Fruit fly (Drosophila melanogaster) whole organism, embryonic: Measurements from ENCODE around the gene CG43131.

Experiments used
- CG10274 ChIP-seq: fragments of 200-800 bp; sonication (Bioruptor generic); optimal IDR thresholded peaks from 3 replicates; lab custom pipeline; 2017; ENCODE audit warnings: missing biosample characterization, mild to moderate bottlenecking, missing genetic modification characterization
- CG12299 ChIP-seq: fragments of 200-800 bp; sonication (Bioruptor generic); optimal IDR thresholded peaks from 2 replicates; lab custom pipeline; 2018; ENCODE audit warnings: missing biosample characterization, mild to moderate bottlenecking, missing genetic modification characterization
- CG12744 ChIP-seq: fragments of 200-800 bp; sonication (Bioruptor generic); optimal IDR thresholded peaks from 2 replicates; lab custom pipeline; 2016; ENCODE audit warnings: missing biosample characterization, missing genetic modification characterization
- CG15696 ChIP-seq: fragments of 200-800 bp; sonication (Bioruptor generic); optimal IDR thresholded peaks from 2 replicates; lab custom pipeline; 2019; ENCODE audit warnings: missing biosample characterization, mild to moderate bottlenecking, missing genetic modification characterization, moderate library complexity
- CG17385 ChIP-seq: fragments of 200-800 bp; sonication (Bioruptor generic); optimal IDR thresholded peaks from 3 replicates; lab custom pipeline; 2018; ENCODE audit warnings: missing biosample characterization, mild to moderate bottlenecking, missing genetic modification characterization
- CG32767 ChIP-seq: fragments of 200-800 bp; sonication (Bioruptor generic); IDR thresholded peaks from 2 replicates; pipeline ENCODE4 v1.3.6; 2022; ENCODE audit warnings: missing biosample characterization, missing genetic modification characterization
- CG3281 ChIP-seq: fragments of 200-800 bp; sonication (Bioruptor generic); optimal IDR thresholded peaks from 3 replicates; lab custom pipeline; 2017; ENCODE audit warnings: missing biosample characterization, mild to moderate bottlenecking, missing genetic modification characterization
- CG4360 ChIP-seq: fragments of 200-800 bp; sonication (Bioruptor generic); IDR thresholded peaks from 2 replicates; pipeline ENCODE4 v1.3.6; 2022; ENCODE audit warnings: missing biosample characterization, missing genetic modification characterization
- CG4707 ChIP-seq: fragments of 200-800 bp; sonication (Bioruptor generic); optimal IDR thresholded peaks from 2 replicates; lab custom pipeline; 2018; ENCODE audit warnings: missing biosample characterization, mild to moderate bottlenecking, missing genetic modification characterization, moderate library complexity
- CG5180 ChIP-seq: fragments of 200-800 bp; sonication (Bioruptor generic); optimal IDR thresholded peaks from 3 replicates; lab custom pipeline; 2017; ENCODE audit warnings: missing biosample characterization, missing genetic modification characterization, mild to moderate bottlenecking, moderate library complexity, missing genetic modification reagents
- CG7556 ChIP-seq: fragments of 200-800 bp; sonication (Bioruptor generic); optimal IDR thresholded peaks from 2 replicates; lab custom pipeline; 2017; ENCODE audit warnings: missing biosample characterization, mild to moderate bottlenecking, missing genetic modification characterization
- D19A ChIP-seq: fragments of 200-800 bp; optimal IDR thresholded peaks from 3 replicates; lab custom pipeline; 2019; ENCODE audit warnings: missing biosample characterization, mild to moderate bottlenecking, missing genetic modification characterization, moderate library complexity
- Deaf1 ChIP-seq: fragments of 200-800 bp; optimal IDR thresholded peaks from 3 replicates; lab custom pipeline; 2019; ENCODE audit warnings: missing biosample characterization, mild to moderate bottlenecking, missing genetic modification characterization, moderate library complexity
- Gug ChIP-seq: fragments of 200-800 bp; sonication (Bioruptor generic); IDR thresholded peaks from 4 replicates; pipeline ENCODE4 v1.3.6; 2022; ENCODE audit warnings: missing biosample characterization, missing genetic modification characterization
- H2.0 ChIP-seq: fragments of 200-800 bp; sonication (Bioruptor generic); IDR thresholded peaks from 2 replicates; pipeline ENCODE4 v1.3.6; 2022; ENCODE audit warnings: missing biosample characterization, missing genetic modification characterization
- Lim3 ChIP-seq: fragments of 200-800 bp; sonication (Bioruptor generic); IDR thresholded peaks from 2 replicates; pipeline ENCODE4 v1.3.6; 2022; ENCODE audit warnings: missing biosample characterization, missing genetic modification characterization
- Mad ChIP-seq: fragments of 200-800 bp; sonication (Bioruptor generic); optimal IDR thresholded peaks from 2 replicates; lab custom pipeline; 2016; ENCODE audit warnings: missing biosample characterization, missing genetic modification characterization
- Mrtf ChIP-seq: fragments of 200-800 bp; sonication (Bioruptor generic); IDR thresholded peaks from 3 replicates; pipeline ENCODE4 v1.3.6; 2022; ENCODE audit warnings: missing biosample characterization, missing genetic modification characterization
- Nf-YB ChIP-seq: fragments of 200-800 bp; sonication (Bioruptor generic); optimal IDR thresholded peaks from 3 replicates; lab custom pipeline; 2019; ENCODE audit warnings: missing biosample characterization, mild to moderate bottlenecking, missing genetic modification characterization, moderate library complexity
- Taf1 ChIP-seq: fragments of 200-800 bp; sonication (Bioruptor generic); IDR thresholded peaks from 2 replicates; pipeline ENCODE4 v1.3.6; 2022; ENCODE audit warnings: missing biosample characterization, missing genetic modification characterization
- Trl ChIP-seq, 3 experiments: fragments of >200 bp in 2 of 3; fragments of 200-800 bp in 1 of 3; sonication (Bioruptor generic) in 1 of 3; optimal IDR thresholded peaks; 2 replicates in 1 of 3; 3 replicates in 2 of 3; lab custom pipeline; 2016 to 2017; ENCODE audit warnings: missing biosample characterization in 1 of 3, missing genetic modification characterization in 1 of 3
- Vsx1 ChIP-seq: fragments of 200-800 bp; sonication (Bioruptor generic); optimal IDR thresholded peaks from 2 replicates; lab custom pipeline; 2017; ENCODE audit warnings: missing biosample characterization, mild to moderate bottlenecking, missing genetic modification characterization, missing genetic modification reagents
- Xbp1 ChIP-seq: fragments of 200-800 bp; sonication (Bioruptor generic); optimal IDR thresholded peaks from 3 replicates; lab custom pipeline; 2016; ENCODE audit warnings: missing biosample characterization, mild to moderate bottlenecking, missing genetic modification characterization
- abd-A ChIP-seq: fragments of 200-800 bp; sonication (Bioruptor generic); optimal IDR thresholded peaks from 3 replicates; lab custom pipeline; 2019; ENCODE audit warnings: missing biosample characterization, mild to moderate bottlenecking, missing genetic modification characterization, moderate library complexity
- ara ChIP-seq: fragments of 200-800 bp; sonication (Bioruptor generic); IDR thresholded peaks from 2 replicates; pipeline ENCODE4 v1.3.6; 2022; ENCODE audit warnings: missing biosample characterization, missing genetic modification characterization
- ato ChIP-seq: fragments of 200-800 bp; sonication (Bioruptor generic); IDR thresholded peaks from 2 replicates; pipeline ENCODE4 v1.3.6; 2022; ENCODE audit warnings: missing biosample characterization, missing genetic modification characterization; ENCODE audit not compliant: partially characterized antibody
- bsh ChIP-seq, 2 experiments: fragments of 200-800 bp; sonication (Bioruptor generic); optimal IDR thresholded peaks; 2 replicates each; lab custom pipeline; 2017 to 2018; ENCODE audit warnings: mild to moderate bottlenecking in 2 of 2, missing biosample characterization in 2 of 2, missing genetic modification characterization in 2 of 2, moderate library complexity in 1 of 2
- ci ChIP-seq: fragments of 200-800 bp; sonication (Bioruptor generic); IDR thresholded peaks from 3 replicates; pipeline ENCODE4 v1.3.6; 2022; ENCODE audit warnings: missing biosample characterization, missing genetic modification characterization
- crc ChIP-seq: fragments of 200-800 bp; sonication (Bioruptor generic); optimal IDR thresholded peaks from 2 replicates; lab custom pipeline; 2016; ENCODE audit warnings: missing biosample characterization, missing genetic modification characterization
- eve ChIP-seq, 2 experiments: fragments of >200 bp; optimal IDR thresholded peaks; 2 replicates each; lab custom pipeline; 2017; ENCODE audit warnings: missing biosample characterization in 2 of 2, missing genetic modification characterization in 2 of 2
- gem ChIP-seq: fragments of 200-800 bp; sonication (Bioruptor generic); optimal IDR thresholded peaks from 2 replicates; lab custom pipeline; 2019; ENCODE audit warnings: missing biosample characterization, mild to moderate bottlenecking, missing genetic modification characterization, moderate library complexity
- hth ChIP-seq: fragments of >200 bp; optimal IDR thresholded peaks from 2 replicates; lab custom pipeline; 2017; ENCODE audit warnings: inconsistent platforms
- ind ChIP-seq: fragments of 200-800 bp; sonication (Bioruptor generic); optimal IDR thresholded peaks from 3 replicates; lab custom pipeline; 2016; ENCODE audit warnings: missing biosample characterization, missing genetic modification characterization
- insv ChIP-seq, 2 experiments: fragments of 200-800 bp; sonication (Bioruptor generic); optimal IDR thresholded peaks; 3 replicates each; lab custom pipeline; 2016 to 2018; ENCODE audit warnings: missing biosample characterization in 2 of 2, missing genetic modification characterization in 2 of 2
- jing ChIP-seq: fragments of 200-800 bp; sonication (Bioruptor generic); optimal IDR thresholded peaks from 2 replicates; lab custom pipeline; 2018; ENCODE audit warnings: missing biosample characterization, mild to moderate bottlenecking, missing genetic modification characterization
- kah ChIP-seq: fragments of 200-800 bp; sonication (Bioruptor generic); optimal IDR thresholded peaks from 2 replicates; lab custom pipeline; 2018; ENCODE audit warnings: missing biosample characterization, mild to moderate bottlenecking, missing genetic modification characterization
- lbe ChIP-seq: fragments of 200-800 bp; sonication (Bioruptor generic); optimal IDR thresholded peaks from 2 replicates; lab custom pipeline; 2016; ENCODE audit warnings: missing biosample characterization, mild to moderate bottlenecking, missing genetic modification characterization
- maf-S ChIP-seq: fragments of 200-800 bp; sonication (Bioruptor generic); optimal IDR thresholded peaks from 2 replicates; lab custom pipeline; 2016; ENCODE audit warnings: missing biosample characterization, missing genetic modification characterization
- mld ChIP-seq: fragments of 200-800 bp; sonication (Bioruptor generic); IDR thresholded peaks from 3 replicates; pipeline ENCODE4 v1.3.6; 2022; ENCODE audit warnings: missing biosample characterization, missing genetic modification characterization; ENCODE audit not compliant: partially characterized antibody
- prd ChIP-seq, 3 experiments: fragments of >200 bp in 2 of 3; fragments of 200-800 bp in 1 of 3; sonication (Bioruptor generic) in 1 of 3; optimal IDR thresholded peaks in 2 of 3; IDR thresholded peaks in 1 of 3; 2 replicates in 2 of 3; 3 replicates in 1 of 3; pipeline versions ENCODE4 v1.3.6 to Lab custom; 2017 to 2022; ENCODE audit warnings: missing biosample characterization in 1 of 3, missing genetic modification characterization in 1 of 3
- pum ChIP-seq: fragments of 200-800 bp; sonication (Bioruptor generic); optimal IDR thresholded peaks from 2 replicates; lab custom pipeline; 2016; ENCODE audit warnings: missing biosample characterization, missing genetic modification characterization
- run ChIP-seq: fragments of 200-800 bp; sonication (Bioruptor generic); optimal IDR thresholded peaks from 3 replicates; lab custom pipeline; 2018; ENCODE audit warnings: missing biosample characterization, mild to moderate bottlenecking, missing genetic modification characterization
- salm ChIP-seq: fragments of 200-800 bp; sonication (Bioruptor generic); optimal IDR thresholded peaks from 2 replicates; lab custom pipeline; 2018; ENCODE audit warnings: missing biosample characterization, mild to moderate bottlenecking, missing genetic modification characterization
- sc ChIP-seq, 3 experiments: fragments of >200 bp in 2 of 3; fragments of 200-800 bp in 1 of 3; sonication (Bioruptor generic) in 1 of 3; optimal IDR thresholded peaks; 2 replicates in 2 of 3; 3 replicates in 1 of 3; lab custom pipeline; 2017; ENCODE audit warnings: mild to moderate bottlenecking in 1 of 3, missing biosample characterization in 1 of 3, missing genetic modification characterization in 1 of 3, missing genetic modification reagents in 1 of 3
- stwl ChIP-seq: fragments of 200-800 bp; sonication (Bioruptor generic); optimal IDR thresholded peaks from 3 replicates; lab custom pipeline; 2018; ENCODE audit warnings: missing biosample characterization, mild to moderate bottlenecking, missing genetic modification characterization, moderate library complexity
- twi ChIP-seq: fragments of 200-800 bp; optimal IDR thresholded peaks from 2 replicates; lab custom pipeline; 2019; ENCODE audit warnings: missing biosample characterization, mild to moderate bottlenecking, missing genetic modification characterization, moderate library complexity

Gene CG43131

dm6 chr3R:5112814-5113486 lies 4.0 kb upstream of the CG43131 start (continued):
- TF ChIP-seq Taf1 (GFP tag; lab: Robert Waterston, UW), result no peak
- no peak for TF ChIP-seq Trl (optimal IDR thresholded peaks at IDR 0.05; lab: Kevin White, UChicago)
- peak; percentile 98 for TF ChIP-seq Trl (GFP tag; optimal IDR thresholded peaks at IDR 0.05; lab: Kevin White, UChicago)
- TF ChIP-seq ind, result peak; percentile 93
- peak; percentile 96 for TF ChIP-seq salm
- peak; percentile 88 for TF ChIP-seq Nf-YB
- TF ChIP-seq hth (lab: Kevin White, UChicago), result no peak
- peak; percentile 99 for TF ChIP-seq ci (GFP tag; lab: Robert Waterston, UW)
- peak; percentile 93 for TF ChIP-seq crc (GFP tag; lab: Kevin White, UChicago)
- TF ChIP-seq bsh (GFP tag; optimal IDR thresholded peaks at IDR 0.05; lab: Kevin White, UChicago), result peak; percentile 99
- peak; percentile 91 for TF ChIP-seq maf-S (GFP tag; lab: Kevin White, UChicago)
- peak; percentile 98 for TF ChIP-seq pum (GFP tag; lab: Kevin White, UChicago)
- peak; percentile 90 to 98 for TF ChIP-seq eve (GFP tag; optimal IDR thresholded peaks at IDR 0.05; lab: Kevin White, UChicago)
- peak; percentile 97 for TF ChIP-seq CG7556 (GFP tag; lab: Kevin White, UChicago)
- TF ChIP-seq insv (GFP tag; optimal IDR thresholded peaks at IDR 0.05; lab: Kevin White, UChicago), result peak; percentile 21 to 56
- peak; percentile 92 for TF ChIP-seq CG12744 (GFP tag; lab: Kevin White, UChicago)
- TF ChIP-seq CG15696 (tag; lab: Kevin White, UChicago), result peak; percentile 98
- peak; percentile 82 for TF ChIP-seq CG4360 (GFP tag; lab: Robert Waterston, UW)
- TF ChIP-seq stwl (tag; lab: Kevin White, UChicago), result peak; percentile 93
- TF ChIP-seq Vsx1 (GFP tag; lab: Kevin White, UChicago), result peak; percentile 90
- TF ChIP-seq Lim3, result peak; percentile 91
- peak; percentile 93 for TF ChIP-seq run (tag; lab: Kevin White, UChicago)
- TF ChIP-seq CG32767 (GFP tag; lab: Robert Waterston, UW), result peak; percentile 88
- no peak for TF ChIP-seq ato (GFP tag; lab: Robert Waterston, UW)
- peak; percentile 90 for TF ChIP-seq Mad (GFP tag; lab: Kevin White, UChicago)
- peak; percentile 88 for TF ChIP-seq H2.0 (GFP tag; lab: Robert Waterston, UW)
- TF ChIP-seq prd (optimal IDR thresholded peaks at IDR 0.05; lab: Kevin White, UChicago), result no peak
- peak; percentile 98 for TF ChIP-seq prd (GFP tag; IDR thresholded peaks at IDR 0.05; lab: Robert Waterston, UW)
- peak; percentile 72 for TF ChIP-seq Deaf1 (tag; lab: Kevin White, UChicago)
- TF ChIP-seq CG12299 (tag; lab: Kevin White, UChicago), result peak; percentile 90
- TF ChIP-seq gem (tag; lab: Kevin White, UChicago), result peak; percentile 98
- peak; percentile 98 for TF ChIP-seq twi (tag; lab: Kevin White, UChicago)
- peak; percentile 86 for TF ChIP-seq kah (GFP tag; lab: Kevin White, UChicago)
- TF ChIP-seq CG3281 (GFP tag; lab: Kevin White, UChicago), result peak; percentile 51
- peak; percentile 97 for TF ChIP-seq Xbp1
- TF ChIP-seq Mrtf (GFP tag; lab: Robert Waterston, UW), result peak; percentile 87
- peak; percentile 92 for TF ChIP-seq CG17385 (GFP tag; lab: Kevin White, UChicago)
- peak; percentile 22 for TF ChIP-seq lbe (GFP tag; lab: Kevin White, UChicago)
- TF ChIP-seq Gug (GFP tag; lab: Robert Waterston, UW), result peak; percentile 92
- peak; percentile 53 for TF ChIP-seq abd-A

DNA sequence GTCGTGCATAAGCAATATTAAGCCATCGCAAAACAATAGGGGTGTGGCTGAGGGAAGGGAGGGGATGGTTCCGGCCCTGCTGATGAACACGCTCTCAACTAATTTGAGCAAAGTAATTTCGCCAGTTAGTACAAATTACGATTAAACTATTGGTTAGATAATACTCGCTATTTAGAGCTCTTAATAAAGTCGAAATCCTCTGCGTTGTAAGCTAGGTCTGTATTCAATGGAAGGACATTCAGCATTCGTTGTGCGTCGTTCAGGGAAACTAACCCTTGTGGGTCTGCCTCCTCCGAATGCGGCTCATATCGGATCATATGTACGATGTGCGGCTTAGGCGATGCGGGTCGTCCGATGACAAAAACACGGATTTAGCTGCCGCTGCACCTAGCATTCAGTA lies 3.4 kb upstream of the CG43131 start:
- TF ChIP-seq ara (GFP tag; lab: Robert Waterston, UW) (peak; percentile 15; the same call in 1 of the 2 replicates), mld (GFP tag; lab: Robert Waterston, UW) (no peak), CG5180 (GFP tag; lab: Kevin White, UChicago) (no peak), jing (GFP tag; lab: Kevin White, UChicago) (no peak), D19A (tag; lab: Kevin White, UChicago) (peak; percentile 96), CG10274 (GFP tag; lab: Kevin White, UChicago) (peak; percentile 22), CG4707 (no peak), sc (optimal IDR thresholded peaks at IDR 0.05; lab: Kevin White, UChicago) (no peak), sc (GFP tag; optimal IDR thresholded peaks at IDR 0.05; lab: Kevin White, UChicago) (no peak)
